Fruit fly (Drosophila melanogaster) whole organism, prepupa: Measurements from ENCODE around the gene CG2260.

ENCODE experiments used
- Blimp-1 ChIP-seq: fragments of 200-800 bp; sonication (Bioruptor generic); optimal IDR thresholded peaks from 3 replicates; lab custom pipeline; 2017; ENCODE audit warnings: missing biosample characterization, missing genetic modification characterization, mild to moderate bottlenecking, moderate library complexity, missing genetic modification reagents
- CG10631 ChIP-seq: fragments of 200-800 bp; sonication (Bioruptor generic); optimal IDR thresholded peaks from 2 replicates; lab custom pipeline; 2016; ENCODE audit warnings: missing biosample characterization, missing genetic modification characterization
- CG10669 ChIP-seq: fragments of 200-800 bp; sonication (Bioruptor generic); optimal IDR thresholded peaks from 3 replicates; lab custom pipeline; 2018; ENCODE audit warnings: missing biosample characterization, mild to moderate bottlenecking, missing genetic modification characterization, moderate library complexity
- CG11294 ChIP-seq: fragments of 200-800 bp; sonication (Bioruptor generic); IDR thresholded peaks from 2 replicates; pipeline ENCODE4 v1.3.6; 2022; ENCODE audit warnings: missing biosample characterization, missing genetic modification characterization
- CG11762 ChIP-seq: fragments of 200-800 bp; sonication (Bioruptor generic); optimal IDR thresholded peaks from 3 replicates; lab custom pipeline; 2016; ENCODE audit warnings: missing biosample characterization, missing genetic modification characterization; ENCODE audit not compliant: insufficient read depth
- CG15336 ChIP-seq: fragments of 200-800 bp; sonication (Bioruptor generic); IDR thresholded peaks from 2 replicates; pipeline ENCODE4 v1.3.6; 2022; ENCODE audit warnings: missing biosample characterization, missing genetic modification characterization
- CG1621 ChIP-seq: fragments of 200-800 bp; sonication (Bioruptor generic); optimal IDR thresholded peaks from 3 replicates; lab custom pipeline; 2018; ENCODE audit warnings: missing biosample characterization, mild to moderate bottlenecking, missing genetic modification characterization
- CG16779 ChIP-seq: fragments of 200-800 bp; sonication (Bioruptor generic); optimal IDR thresholded peaks from 3 replicates; lab custom pipeline; 2017; ENCODE audit warnings: missing biosample characterization, mild to moderate bottlenecking, missing genetic modification characterization
- CG32006 ChIP-seq: fragments of 200-800 bp; sonication (Bioruptor generic); optimal IDR thresholded peaks from 3 replicates; lab custom pipeline; 2017; ENCODE audit warnings: missing biosample characterization, mild to moderate bottlenecking, missing genetic modification characterization
- CG34406 ChIP-seq: fragments of 200-800 bp; sonication (Bioruptor generic); optimal IDR thresholded peaks from 3 replicates; lab custom pipeline; 2016; ENCODE audit warnings: missing biosample characterization, missing genetic modification characterization
- CG3919 ChIP-seq: fragments of 200-800 bp; sonication (Bioruptor generic); optimal IDR thresholded peaks from 3 replicates; lab custom pipeline; 2016; ENCODE audit warnings: missing biosample characterization, missing genetic modification characterization
- CG4318 ChIP-seq: fragments of 200-800 bp; sonication (Bioruptor generic); optimal IDR thresholded peaks from 3 replicates; lab custom pipeline; 2017; ENCODE audit warnings: missing biosample characterization, mild to moderate bottlenecking, missing genetic modification characterization
- CG6163 ChIP-seq: fragments of 200-800 bp; sonication (Bioruptor generic); IDR thresholded peaks from 3 replicates; pipeline ENCODE4 v1.3.6; 2022; ENCODE audit warnings: missing biosample characterization, missing genetic modification characterization
- CG6276 ChIP-seq: fragments of 200-800 bp; sonication (Bioruptor generic); optimal IDR thresholded peaks from 2 replicates; lab custom pipeline; 2017; ENCODE audit warnings: missing biosample characterization, mild to moderate bottlenecking, missing genetic modification characterization
- CG6792 ChIP-seq: fragments of 200-800 bp; sonication (Bioruptor generic); optimal IDR thresholded peaks from 3 replicates; lab custom pipeline; 2016; ENCODE audit warnings: missing biosample characterization, missing genetic modification characterization
- CG6854 ChIP-seq: fragments of 200-800 bp; sonication (Bioruptor generic); optimal IDR thresholded peaks from 2 replicates; lab custom pipeline; 2017; ENCODE audit warnings: missing biosample characterization, mild to moderate bottlenecking, missing genetic modification characterization
- CG7368 ChIP-seq: fragments of 200-800 bp; sonication (Bioruptor generic); optimal IDR thresholded peaks from 3 replicates; lab custom pipeline; 2016; ENCODE audit warnings: missing biosample characterization, missing genetic modification characterization
- CG8119 ChIP-seq: fragments of 200-800 bp; sonication (Bioruptor generic); IDR thresholded peaks from 3 replicates; pipeline ENCODE4 v1.3.6; 2022; ENCODE audit warnings: missing biosample characterization, missing genetic modification characterization
- CG8632 ChIP-seq: fragments of 200-800 bp; sonication (Bioruptor generic); optimal IDR thresholded peaks from 3 replicates; lab custom pipeline; 2016; ENCODE audit warnings: missing biosample characterization, missing genetic modification characterization
- CG9139 ChIP-seq: fragments of 200-800 bp; sonication (Bioruptor generic); optimal IDR thresholded peaks from 3 replicates; lab custom pipeline; 2017; ENCODE audit warnings: missing biosample characterization, mild to moderate bottlenecking, missing genetic modification characterization
- Eip78C ChIP-seq: fragments of 200-800 bp; sonication (Bioruptor generic); peaks from one replicate; lab custom pipeline; 2016; ENCODE audit warnings: missing biosample characterization, missing genetic modification characterization
- Ets21C ChIP-seq: fragments of 200-800 bp; sonication (Bioruptor generic); optimal IDR thresholded peaks from 3 replicates; lab custom pipeline; 2016; ENCODE audit warnings: missing biosample characterization, missing genetic modification characterization
- Ets96B ChIP-seq: fragments of 200-800 bp; optimal IDR thresholded peaks from 2 replicates; lab custom pipeline; 2019; ENCODE audit warnings: missing biosample characterization, mild to moderate bottlenecking, missing genetic modification characterization, moderate library complexity
- Gug ChIP-seq: fragments of 200-800 bp; sonication (Bioruptor generic); IDR thresholded peaks from 2 replicates; pipeline ENCODE4 v1.3.6; 2022; ENCODE audit warnings: missing biosample characterization, missing genetic modification characterization
- Hr38 ChIP-seq: sonication (Bioruptor generic); optimal IDR thresholded peaks from 2 replicates; lab custom pipeline; 2016; ENCODE audit warnings: missing biosample characterization, missing genetic modification characterization
- Hr4 ChIP-seq: fragments of 200-800 bp; sonication (Bioruptor generic); optimal IDR thresholded peaks from 3 replicates; lab custom pipeline; 2016; ENCODE audit warnings: missing biosample characterization, missing genetic modification characterization
- Lpt ChIP-seq: fragments of 200-800 bp; sonication (Bioruptor generic); optimal IDR thresholded peaks from 3 replicates; lab custom pipeline; 2016; ENCODE audit warnings: missing biosample characterization, missing genetic modification characterization
- Met ChIP-seq: fragments of 200-800 bp; sonication (Bioruptor generic); optimal IDR thresholded peaks from 3 replicates; lab custom pipeline; 2016; ENCODE audit warnings: missing biosample characterization, missing genetic modification characterization
- OdsH ChIP-seq: fragments of 200-800 bp; sonication (Bioruptor generic); optimal IDR thresholded peaks from 3 replicates; lab custom pipeline; 2016; ENCODE audit warnings: missing biosample characterization, missing genetic modification characterization
- Smox ChIP-seq: fragments of 200-800 bp; sonication (Bioruptor generic); optimal IDR thresholded peaks from 3 replicates; lab custom pipeline; 2016; ENCODE audit warnings: missing biosample characterization, missing genetic modification characterization
- Sox102F ChIP-seq: fragments of 200-800 bp; sonication (Bioruptor generic); optimal IDR thresholded peaks from 2 replicates; lab custom pipeline; 2016; ENCODE audit warnings: missing biosample characterization, mild to moderate bottlenecking, missing genetic modification characterization
- Sox14 ChIP-seq: fragments of 200-800 bp; sonication (Bioruptor generic); optimal IDR thresholded peaks from 3 replicates; lab custom pipeline; 2016; ENCODE audit warnings: missing biosample characterization, missing genetic modification characterization
- Sox15 ChIP-seq: fragments of 200-800 bp; sonication (Bioruptor generic); optimal IDR thresholded peaks from 3 replicates; lab custom pipeline; 2016; ENCODE audit warnings: missing biosample characterization, missing genetic modification characterization
- achi ChIP-seq: fragments of 200-800 bp; sonication (Bioruptor generic); optimal IDR thresholded peaks from 3 replicates; lab custom pipeline; 2016; ENCODE audit warnings: missing biosample characterization, missing genetic modification characterization
- dac ChIP-seq: fragments of 200-800 bp; sonication (Bioruptor generic); optimal IDR thresholded peaks from 2 replicates; lab custom pipeline; 2017; ENCODE audit warnings: missing biosample characterization, mild to moderate bottlenecking, missing genetic modification characterization
- eg ChIP-seq: fragments of 200-800 bp; sonication (Bioruptor generic); IDR thresholded peaks from 3 replicates; pipeline ENCODE4 v1.3.6; 2022; ENCODE audit warnings: missing biosample characterization, missing genetic modification characterization
- esn ChIP-seq: fragments of 200-800 bp; sonication (Bioruptor generic); optimal IDR thresholded peaks from 2 replicates; lab custom pipeline; 2016; ENCODE audit warnings: missing biosample characterization, mild to moderate bottlenecking, missing genetic modification characterization, moderate library complexity
- fd59A ChIP-seq: fragments of 200-800 bp; sonication (Bioruptor generic); optimal IDR thresholded peaks from 2 replicates; lab custom pipeline; 2017; ENCODE audit warnings: missing biosample characterization, mild to moderate bottlenecking, missing genetic modification characterization, missing genetic modification reagents
- fd85E ChIP-seq: fragments of 200-800 bp; sonication (Bioruptor generic); optimal IDR thresholded peaks from 3 replicates; lab custom pipeline; 2016; ENCODE audit warnings: missing biosample characterization, missing genetic modification characterization
- fkh ChIP-seq: fragments of 200-800 bp; sonication (Bioruptor generic); optimal IDR thresholded peaks from 3 replicates; lab custom pipeline; 2017; ENCODE audit warnings: missing biosample characterization, mild to moderate bottlenecking, missing genetic modification characterization, moderate library complexity
- lz ChIP-seq: fragments of 200-800 bp; sonication (Bioruptor generic); optimal IDR thresholded peaks from 3 replicates; lab custom pipeline; 2016; ENCODE audit warnings: missing biosample characterization, missing genetic modification characterization
- pdm3 ChIP-seq: fragments of 200-800 bp; sonication (Bioruptor generic); optimal IDR thresholded peaks from 3 replicates; lab custom pipeline; 2016; ENCODE audit warnings: missing biosample characterization, missing genetic modification characterization
- salr ChIP-seq, 2 experiments: fragments of 200-800 bp; sonication (Bioruptor generic); optimal IDR thresholded peaks; 3 replicates each; lab custom pipeline; 2016 to 2018; ENCODE audit warnings: missing biosample characterization in 2 of 2, missing genetic modification characterization in 2 of 2, mild to moderate bottlenecking in 1 of 2
- spab ChIP-seq: fragments of 200-800 bp; sonication (Bioruptor generic); optimal IDR thresholded peaks from 2 replicates; lab custom pipeline; 2017; ENCODE audit warnings: missing biosample characterization, mild to moderate bottlenecking, missing genetic modification characterization, missing genetic modification reagents
- ss ChIP-seq, 2 experiments: fragments of 200-800 bp; sonication (Bioruptor generic); optimal IDR thresholded peaks; 2 replicates in 1 of 2; 3 replicates in 1 of 2; lab custom pipeline; 2017 to 2018; ENCODE audit warnings: mild to moderate bottlenecking in 2 of 2, missing biosample characterization in 2 of 2, missing genetic modification characterization in 2 of 2, moderate library complexity in 1 of 2
- svp ChIP-seq: fragments of 200-800 bp; sonication (Bioruptor generic); peaks from one replicate; lab custom pipeline; 2016; ENCODE audit warnings: missing biosample characterization, missing genetic modification characterization
- topi ChIP-seq: fragments of 200-800 bp; sonication (Bioruptor generic); optimal IDR thresholded peaks from 3 replicates; lab custom pipeline; 2016; ENCODE audit warnings: missing biosample characterization, missing genetic modification characterization
- vri ChIP-seq: fragments of 200-800 bp; sonication (Bioruptor generic); optimal IDR thresholded peaks from 3 replicates; lab custom pipeline; 2016; ENCODE audit warnings: missing biosample characterization, mild to moderate bottlenecking, missing genetic modification characterization

CG2260 gene

dm6 chrX:8092893-8093721, 27.8 kb downstream of the CG2260 start:
- peak; percentile 16 for TF ChIP-seq CG32006 (GFP tag; lab: Kevin White, UChicago)
- no peak for TF ChIP-seq CG16779
- TF ChIP-seq CG10631 (GFP tag; lab: Kevin White, UChicago), result no peak
- peak; percentile 77 for TF ChIP-seq Eip78C (GFP tag; lab: Kevin White, UChicago)
- TF ChIP-seq Met (GFP tag; lab: Kevin White, UChicago), result no peak
- TF ChIP-seq CG15336 (GFP tag; lab: Robert Waterston, UW), result no peak
- no peak for TF ChIP-seq Blimp-1 (GFP tag; lab: Kevin White, UChicago)
- TF ChIP-seq dac (GFP tag; lab: Kevin White, UChicago), result no peak
- TF ChIP-seq svp (GFP tag; lab: Kevin White, UChicago), result peak; percentile 91
- TF ChIP-seq CG8632 (GFP tag; lab: Kevin White, UChicago), result peak; percentile 11
- no peak for TF ChIP-seq CG3919 (GFP tag; lab: Kevin White, UChicago)
- TF ChIP-seq CG6276 (GFP tag; lab: Kevin White, UChicago), result peak; percentile 30
- TF ChIP-seq CG4318, result no peak
- TF ChIP-seq CG11294, result no peak
- TF ChIP-seq Ets21C, result no peak
- no peak for TF ChIP-seq fd85E (GFP tag; lab: Kevin White, UChicago)
- no peak for TF ChIP-seq fkh (GFP tag; lab: Kevin White, UChicago)
- no peak for TF ChIP-seq CG6854 (GFP tag; lab: Kevin White, UChicago)
- TF ChIP-seq Gug (GFP tag; lab: Robert Waterston, UW), result no peak
- no peak for TF ChIP-seq spab (GFP tag; lab: Kevin White, UChicago)
- TF ChIP-seq lz (GFP tag; lab: Kevin White, UChicago), result no peak
- TF ChIP-seq Sox15 (GFP tag; lab: Kevin White, UChicago), result no peak
- TF ChIP-seq salr (GFP tag; optimal IDR thresholded peaks at IDR 0.05; lab: Kevin White, UChicago), result no peak
- no peak for TF ChIP-seq esn
- peak; percentile 45 for TF ChIP-seq Smox (GFP tag; lab: Kevin White, UChicago)
- no peak for TF ChIP-seq CG6792 (GFP tag; lab: Kevin White, UChicago)
- peak; percentile 42 for TF ChIP-seq vri (GFP tag; lab: Kevin White, UChicago)
- TF ChIP-seq CG6163 (GFP tag; lab: Robert Waterston, UW), result 0 out of 3 replicates have a peak, but pooled peaks have one; percentile 17
- 0 out of 3 replicates have a peak, but pooled peaks have one; percentile 32 for TF ChIP-seq eg (GFP tag; lab: Robert Waterston, UW)
- TF ChIP-seq Hr4 (GFP tag; lab: Kevin White, UChicago), result peak; percentile 9
- no peak for TF ChIP-seq CG1621 (tag; lab: Kevin White, UChicago)
- no peak for TF ChIP-seq ss (GFP tag; optimal IDR thresholded peaks at IDR 0.05; lab: Kevin White, UChicago)
- peak; percentile 38 for TF ChIP-seq CG9139
- no peak for TF ChIP-seq fd59A (GFP tag; lab: Kevin White, UChicago)
- TF ChIP-seq CG10669 (GFP tag; lab: Kevin White, UChicago), result no peak
- no peak for TF ChIP-seq OdsH (GFP tag; lab: Kevin White, UChicago)
- peak; percentile 59 for TF ChIP-seq Sox14 (GFP tag; lab: Kevin White, UChicago)
- TF ChIP-seq Hr38 (GFP tag; lab: Kevin White, UChicago), result no peak

dm6 chrX:8092075-8092682, 28.8 kb downstream of the CG2260 start:
- TF ChIP-seq topi (GFP tag; lab: Kevin White, UChicago) (peak; percentile 96), Lpt (peak; percentile 93), Sox14 (GFP tag; lab: Kevin White, UChicago) (peak; percentile 92), dac (GFP tag; lab: Kevin White, UChicago) (peak; percentile 89), Hr38 (GFP tag; lab: Kevin White, UChicago) (no peak), CG8119 (GFP tag; lab: Robert Waterston, UW) (peak; percentile 97), CG7368 (peak; percentile 93), fd59A (GFP tag; lab: Kevin White, UChicago) (peak; percentile 95), CG34406 (peak; percentile 96), esn (peak; percentile 96), Ets96B (tag; lab: Kevin White, UChicago) (peak; percentile 95), Gug (GFP tag; lab: Robert Waterston, UW) (peak; percentile 96), CG9139 (peak; percentile 94), pdm3 (peak; percentile 95), Sox102F (GFP tag; lab: Kevin White, UChicago) (peak; percentile 92), CG11762 (peak; percentile 93), Blimp-1 (GFP tag; lab: Kevin White, UChicago) (peak; percentile 90), Ets21C (peak; percentile 83), achi (peak; percentile 95)
